Fruit fly (Drosophila melanogaster) whole organism, embryonic: ENCODE data around the gene CG6254.

ENCODE experiments used
- Blimp-1 ChIP-seq: fragments of 200-800 bp; sonication (Bioruptor generic); optimal IDR thresholded peaks from 3 replicates; lab custom pipeline; 2018; ENCODE audit warnings: missing biosample characterization, missing genetic modification characterization, mild to moderate bottlenecking, moderate library complexity, missing genetic modification reagents
- CG10209 ChIP-seq: fragments of 200-800 bp; sonication (Bioruptor generic); optimal IDR thresholded peaks from 3 replicates; lab custom pipeline; 2017; ENCODE audit warnings: missing biosample characterization, mild to moderate bottlenecking, missing genetic modification characterization, missing genetic modification reagents
- CG10366 ChIP-seq: fragments of 200-800 bp; sonication (Bioruptor generic); IDR thresholded peaks from 2 replicates; pipeline ENCODE4 v1.3.6; 2022; ENCODE audit warnings: missing biosample characterization, missing genetic modification characterization
- CG10565 ChIP-seq: fragments of 200-800 bp; sonication (Bioruptor generic); optimal IDR thresholded peaks from 3 replicates; lab custom pipeline; 2016; ENCODE audit warnings: missing biosample characterization, mild to moderate bottlenecking, missing genetic modification characterization
- CG10979 ChIP-seq: fragments of 200-800 bp; sonication (Bioruptor generic); optimal IDR thresholded peaks from 2 replicates; lab custom pipeline; 2018; ENCODE audit warnings: missing biosample characterization, mild to moderate bottlenecking, missing genetic modification characterization, moderate library complexity
- CG11093 ChIP-seq: fragments of 200-800 bp; sonication (Bioruptor generic); IDR thresholded peaks from 3 replicates; pipeline ENCODE4 v1.3.6; 2022; ENCODE audit warnings: missing biosample characterization, missing genetic modification characterization
- CG11456 ChIP-seq: fragments of 200-800 bp; sonication (Bioruptor generic); IDR thresholded peaks from 3 replicates; pipeline ENCODE4 v1.3.6; 2022; ENCODE audit warnings: missing biosample characterization, missing genetic modification characterization
- CG11560 ChIP-seq: fragments of 200-800 bp; sonication (Bioruptor generic); IDR thresholded peaks from 3 replicates; pipeline ENCODE4 v1.3.6; 2022; ENCODE audit warnings: missing biosample characterization, missing genetic modification characterization
- CG11723 ChIP-seq: fragments of 200-800 bp; sonication (Bioruptor generic); optimal IDR thresholded peaks from 2 replicates; lab custom pipeline; 2017; ENCODE audit warnings: missing biosample characterization, mild to moderate bottlenecking, missing genetic modification characterization
- CG12219 ChIP-seq: fragments of 200-800 bp; sonication (Bioruptor generic); optimal IDR thresholded peaks from 3 replicates; lab custom pipeline; 2018; ENCODE audit warnings: missing biosample characterization, mild to moderate bottlenecking, missing genetic modification characterization
- CG14710 ChIP-seq: fragments of 200-800 bp; sonication (Bioruptor generic); optimal IDR thresholded peaks from 3 replicates; lab custom pipeline; 2019; ENCODE audit warnings: missing biosample characterization, mild to moderate bottlenecking, missing genetic modification characterization, moderate library complexity
- CG15011 ChIP-seq: fragments of 200-800 bp; sonication (Bioruptor generic); optimal IDR thresholded peaks from 3 replicates; lab custom pipeline; 2018; ENCODE audit warnings: missing biosample characterization, mild to moderate bottlenecking, missing genetic modification characterization
- CG1602 ChIP-seq: fragments of 200-800 bp; sonication (Bioruptor generic); optimal IDR thresholded peaks from 3 replicates; lab custom pipeline; 2016; ENCODE audit warnings: missing biosample characterization, missing genetic modification characterization
- CG1603 ChIP-seq: fragments of 200-800 bp; sonication (Bioruptor generic); optimal IDR thresholded peaks from 2 replicates; lab custom pipeline; 2019; ENCODE audit warnings: missing biosample characterization, mild to moderate bottlenecking, missing genetic modification characterization, moderate library complexity
- CG16815 ChIP-seq: fragments of 200-800 bp; sonication (Bioruptor generic); optimal IDR thresholded peaks from 3 replicates; lab custom pipeline; 2017; ENCODE audit warnings: missing biosample characterization, mild to moderate bottlenecking, missing genetic modification characterization
- CG17802 ChIP-seq: fragments of 200-800 bp; sonication (Bioruptor generic); optimal IDR thresholded peaks from 2 replicates; lab custom pipeline; 2018; ENCODE audit warnings: missing biosample characterization, mild to moderate bottlenecking, missing genetic modification characterization, moderate library complexity
- CG2120 ChIP-seq: fragments of 200-800 bp; sonication (Bioruptor generic); optimal IDR thresholded peaks from 3 replicates; lab custom pipeline; 2016; ENCODE audit warnings: missing biosample characterization, missing genetic modification characterization
- CG2875 ChIP-seq: fragments of 200-800 bp; sonication (Bioruptor generic); optimal IDR thresholded peaks from 2 replicates; lab custom pipeline; 2017; ENCODE audit warnings: missing biosample characterization, mild to moderate bottlenecking, missing genetic modification characterization, missing genetic modification reagents
- CG34376 ChIP-seq: fragments of 200-800 bp; sonication (Bioruptor generic); optimal IDR thresholded peaks from 2 replicates; lab custom pipeline; 2018; ENCODE audit warnings: missing biosample characterization, mild to moderate bottlenecking, missing genetic modification characterization
- CG4360 ChIP-seq: fragments of 200-800 bp; sonication (Bioruptor generic); IDR thresholded peaks from 2 replicates; pipeline ENCODE4 v1.3.6; 2022; ENCODE audit warnings: missing biosample characterization, missing genetic modification characterization
- CG6654 ChIP-seq: fragments of 200-800 bp; sonication (Bioruptor generic); optimal IDR thresholded peaks from 2 replicates; lab custom pipeline; 2017; ENCODE audit warnings: missing biosample characterization, mild to moderate bottlenecking, missing genetic modification characterization
- CG6683 ChIP-seq: fragments of 200-800 bp; sonication (Bioruptor generic); optimal IDR thresholded peaks from 2 replicates; lab custom pipeline; 2017; ENCODE audit warnings: missing biosample characterization, mild to moderate bottlenecking, missing genetic modification characterization, missing genetic modification reagents
- CG6689 ChIP-seq: fragments of 200-800 bp; sonication (Bioruptor generic); IDR thresholded peaks from 2 replicates; pipeline ENCODE4 v1.3.6; 2022; ENCODE audit warnings: missing biosample characterization, missing genetic modification characterization
- CG7987 ChIP-seq: fragments of 200-800 bp; sonication (Bioruptor generic); optimal IDR thresholded peaks from 2 replicates; lab custom pipeline; 2018; ENCODE audit warnings: missing biosample characterization, mild to moderate bottlenecking, missing genetic modification characterization, moderate library complexity
- Dref ChIP-seq: fragments of 200-800 bp; sonication (Bioruptor generic); IDR thresholded peaks from 2 replicates; pipeline ENCODE4 v1.3.6; 2022; ENCODE audit warnings: missing biosample characterization, missing genetic modification characterization
- E2f2 ChIP-seq: fragments of 200-800 bp; sonication (Bioruptor generic); IDR thresholded peaks from 2 replicates; pipeline ENCODE4 v1.3.6; 2022; ENCODE audit warnings: missing biosample characterization, missing genetic modification characterization
- Fer1 ChIP-seq: fragments of 200-800 bp; sonication (Bioruptor generic); optimal IDR thresholded peaks from 2 replicates; lab custom pipeline; 2017; ENCODE audit warnings: missing biosample characterization, mild to moderate bottlenecking, missing genetic modification characterization
- Hmr ChIP-seq: fragments of 200-800 bp; sonication (Bioruptor generic); optimal IDR thresholded peaks from 3 replicates; lab custom pipeline; 2017; ENCODE audit warnings: mild to moderate bottlenecking, missing biosample characterization, missing genetic modification reagents, missing genetic modification characterization
- Hr78 ChIP-seq, 2 experiments: fragments of 200-800 bp in 1 of 2; fragments of >200 bp in 1 of 2; sonication (Bioruptor generic) in 1 of 2; optimal IDR thresholded peaks; 2 replicates each; lab custom pipeline; 2017 to 2019; ENCODE audit warnings: missing biosample characterization in 2 of 2, missing genetic modification characterization in 2 of 2, mild to moderate bottlenecking in 1 of 2, moderate library complexity in 1 of 2
- Jarid2 ChIP-seq: fragments of 200-800 bp; sonication (Bioruptor generic); optimal IDR thresholded peaks from 3 replicates; lab custom pipeline; 2017; ENCODE audit warnings: mild to moderate bottlenecking, missing biosample characterization, missing genetic modification reagents, missing genetic modification characterization
- Kr ChIP-seq: fragments of 200-800 bp; sonication (Bioruptor generic); optimal IDR thresholded peaks from 2 replicates; lab custom pipeline; 2017; ENCODE audit warnings: missing biosample characterization, mild to moderate bottlenecking, missing genetic modification characterization
- MTF-1 ChIP-seq: fragments of 200-800 bp; sonication (Bioruptor generic); optimal IDR thresholded peaks from 2 replicates; lab custom pipeline; 2018; ENCODE audit warnings: missing biosample characterization, mild to moderate bottlenecking, missing genetic modification characterization, borderline replicate concordance
- Side ChIP-seq: fragments of 200-800 bp; sonication (Bioruptor generic); optimal IDR thresholded peaks from 2 replicates; lab custom pipeline; 2016; ENCODE audit warnings: missing biosample characterization, missing genetic modification characterization
- aop ChIP-seq: fragments of 200-800 bp; sonication (Bioruptor generic); IDR thresholded peaks from 2 replicates; pipeline ENCODE4 v1.3.6; 2022; ENCODE audit warnings: missing biosample characterization, missing genetic modification characterization
- cad ChIP-seq: fragments of >200 bp; optimal IDR thresholded peaks from 2 replicates; lab custom pipeline; 2017; ENCODE audit warnings: missing biosample characterization, missing genetic modification characterization
- chn ChIP-seq: fragments of 200-800 bp; sonication (Bioruptor generic); optimal IDR thresholded peaks from 2 replicates; lab custom pipeline; 2016; ENCODE audit warnings: missing biosample characterization, missing genetic modification characterization
- croc ChIP-seq: fragments of 200-800 bp; sonication (Bioruptor generic); conservative IDR thresholded peaks from 3 replicates; pipeline ENCODE4 v1.3.6; 2022; ENCODE audit warnings: missing biosample characterization, missing genetic modification characterization
- crp ChIP-seq, 2 experiments: fragments of 200-800 bp; sonication (Bioruptor generic); optimal IDR thresholded peaks; 2 replicates in 1 of 2; 3 replicates in 1 of 2; lab custom pipeline; 2017; ENCODE audit warnings: missing biosample characterization in 2 of 2, missing genetic modification characterization in 2 of 2, mild to moderate bottlenecking in 1 of 2, moderate library complexity in 1 of 2
- cwo ChIP-seq: fragments of 200-800 bp; sonication (Bioruptor generic); optimal IDR thresholded peaks from 3 replicates; lab custom pipeline; 2017; ENCODE audit warnings: missing biosample characterization, missing genetic modification characterization, mild to moderate bottlenecking, moderate library complexity, missing genetic modification reagents
- dmrt11E ChIP-seq: fragments of 200-800 bp; sonication (Bioruptor generic); optimal IDR thresholded peaks from 3 replicates; lab custom pipeline; 2018; ENCODE audit warnings: missing biosample characterization, mild to moderate bottlenecking, missing genetic modification characterization, moderate library complexity
- dpn ChIP-seq, 2 experiments: fragments of 200-800 bp; sonication (Bioruptor generic); optimal IDR thresholded peaks; 3 replicates each; lab custom pipeline; 2016; ENCODE audit warnings: missing biosample characterization in 2 of 2, missing genetic modification characterization in 2 of 2
- hkb ChIP-seq, 2 experiments: fragments of 200-800 bp in 1 of 2; fragments of >200 bp in 1 of 2; sonication (Bioruptor generic) in 1 of 2; IDR thresholded peaks in 1 of 2; optimal IDR thresholded peaks in 1 of 2; 2 replicates each; pipeline versions ENCODE4 v1.3.6 to Lab custom; 2017 to 2022; ENCODE audit warnings: missing biosample characterization in 1 of 2, missing genetic modification characterization in 1 of 2
- ind ChIP-seq: fragments of 200-800 bp; sonication (Bioruptor generic); optimal IDR thresholded peaks from 3 replicates; lab custom pipeline; 2016; ENCODE audit warnings: missing biosample characterization, missing genetic modification characterization
- lilli ChIP-seq: fragments of 200-800 bp; sonication (Bioruptor generic); optimal IDR thresholded peaks from 3 replicates; lab custom pipeline; 2016; ENCODE audit warnings: missing biosample characterization, missing genetic modification characterization
- maf-S ChIP-seq: fragments of 200-800 bp; sonication (Bioruptor generic); optimal IDR thresholded peaks from 2 replicates; lab custom pipeline; 2016; ENCODE audit warnings: missing biosample characterization, missing genetic modification characterization
- mam ChIP-seq: fragments of 200-800 bp; sonication (Bioruptor generic); optimal IDR thresholded peaks from 3 replicates; lab custom pipeline; 2016; ENCODE audit warnings: missing biosample characterization, missing genetic modification characterization
- pita ChIP-seq: fragments of 200-800 bp; sonication (Bioruptor generic); optimal IDR thresholded peaks from 2 replicates; lab custom pipeline; 2017; ENCODE audit warnings: missing biosample characterization, mild to moderate bottlenecking, missing genetic modification characterization
- pros ChIP-seq: fragments of 200-800 bp; sonication (Bioruptor generic); optimal IDR thresholded peaks from 3 replicates; lab custom pipeline; 2019; ENCODE audit warnings: missing biosample characterization, mild to moderate bottlenecking, missing genetic modification characterization, moderate library complexity
- sd ChIP-seq: fragments of 200-800 bp; sonication (Bioruptor generic); optimal IDR thresholded peaks from 3 replicates; lab custom pipeline; 2018; ENCODE audit warnings: missing biosample characterization, mild to moderate bottlenecking, missing genetic modification characterization, moderate library complexity
- slou ChIP-seq: fragments of 200-800 bp; sonication (Bioruptor generic); optimal IDR thresholded peaks from 3 replicates; lab custom pipeline; 2016; ENCODE audit warnings: missing biosample characterization, missing genetic modification characterization

CG6254 gene

dm6 chr3R:10111815-10112185 is 49.3 kb downstream of the CG6254 start (continued):
- TF ChIP-seq CG10209 (GFP tag; lab: Kevin White, UChicago), result peak; percentile 12
- no peak for TF ChIP-seq pros (GFP tag; lab: Kevin White, UChicago)
- TF ChIP-seq sd (tag; lab: Kevin White, UChicago), result no peak
- TF ChIP-seq Side, result no peak
- no peak for TF ChIP-seq CG1603
- TF ChIP-seq CG7987 (GFP tag; lab: Kevin White, UChicago), result no peak
- TF ChIP-seq crp (GFP tag; optimal IDR thresholded peaks at IDR 0.05; lab: Kevin White, UChicago), result no peak
- no peak for TF ChIP-seq MTF-1 (GFP tag; lab: Kevin White, UChicago)
- no peak for TF ChIP-seq croc (GFP tag; lab: Robert Waterston, UW)
- TF ChIP-seq Kr (GFP tag; lab: Kevin White, UChicago), result no peak
- no peak for TF ChIP-seq E2f2
- TF ChIP-seq CG11723 (GFP tag; lab: Kevin White, UChicago), result no peak
- peak; percentile 4 for TF ChIP-seq ind (GFP tag; lab: Kevin White, UChicago)
- 0 out of 3 replicates have a peak, but pooled peaks have one; percentile 30 for TF ChIP-seq CG11093 (GFP tag; lab: Robert Waterston, UW)
- TF ChIP-seq CG6683 (GFP tag; lab: Kevin White, UChicago), result no peak
- TF ChIP-seq Blimp-1, result no peak
- no peak for TF ChIP-seq CG10366 (GFP tag; lab: Robert Waterston, UW)
- no peak for TF ChIP-seq CG1602 (GFP tag; lab: Kevin White, UChicago)
- no peak for TF ChIP-seq CG4360 (GFP tag; lab: Robert Waterston, UW)
- TF ChIP-seq Jarid2 (GFP tag; lab: Kevin White, UChicago), result no peak
- no peak for TF ChIP-seq aop (GFP tag; lab: Robert Waterston, UW)
- no peak for TF ChIP-seq Hr78 (GFP tag; optimal IDR thresholded peaks at IDR 0.05; lab: Kevin White, UChicago)
- no peak for TF ChIP-seq CG11456
- TF ChIP-seq CG34376 (GFP tag; lab: Kevin White, UChicago), result no peak
- TF ChIP-seq CG17802, result no peak
- no peak for TF ChIP-seq pita
- TF ChIP-seq CG16815, result no peak
- TF ChIP-seq cwo (GFP tag; lab: Kevin White, UChicago), result no peak
- TF ChIP-seq mam (GFP tag; lab: Kevin White, UChicago), result no peak
- TF ChIP-seq lilli, result no peak
- no peak for TF ChIP-seq CG15011 (GFP tag; lab: Kevin White, UChicago)
- TF ChIP-seq chn (GFP tag; lab: Kevin White, UChicago), result no peak
- TF ChIP-seq Dref (GFP tag; lab: Robert Waterston, UW), result no peak
- no peak for TF ChIP-seq maf-S (GFP tag; lab: Kevin White, UChicago)
- no peak for TF ChIP-seq CG12219 (GFP tag; lab: Kevin White, UChicago)
- no peak for TF ChIP-seq hkb (optimal IDR thresholded peaks at IDR 0.05; lab: Kevin White, UChicago)
- TF ChIP-seq hkb (GFP tag; IDR thresholded peaks at IDR 0.05; lab: Robert Waterston, UW), result 0 out of 2 replicates have a peak, but pooled peaks have one; percentile 7
- TF ChIP-seq CG2120 (GFP tag; lab: Kevin White, UChicago), result no peak
- TF ChIP-seq CG6689, result no peak
- TF ChIP-seq cad (GFP tag; lab: Kevin White, UChicago), result no peak
- TF ChIP-seq dmrt11E (tag; lab: Kevin White, UChicago), result peak; percentile 33
- TF ChIP-seq CG14710 (tag; lab: Kevin White, UChicago), result peak; percentile 16
- no peak for TF ChIP-seq dpn (GFP tag; optimal IDR thresholded peaks at IDR 0.05; lab: Kevin White, UChicago)
- no peak for TF ChIP-seq CG2875
- TF ChIP-seq CG6654 (GFP tag; lab: Kevin White, UChicago), result no peak
- no peak for TF ChIP-seq slou (GFP tag; lab: Kevin White, UChicago)
- TF ChIP-seq CG11560 (tag; lab: Robert Waterston, UW), result no peak
- no peak for TF ChIP-seq CG10565
- peak; percentile 50 for TF ChIP-seq CG10979 (tag; lab: Kevin White, UChicago)
- peak; percentile 2 for TF ChIP-seq Hmr (GFP tag; lab: Kevin White, UChicago)
- TF ChIP-seq Fer1 (GFP tag; lab: Kevin White, UChicago), result no peak
